Worm (Caenorhabditis elegans) whole organism, late embryonic: ENCODE data around the gene cpr-4.
"Not testable (repeated sequence)": the region's sequence is repeated elsewhere in the genome, so short reads cannot be mapped to it uniquely, and the experiment has no call there.

Experiments used
- C08G9.2 ChIP-seq: sonication (generic microtip); optimal IDR thresholded peaks from 2 replicates; lab custom pipeline; 2016; ENCODE audit warnings: mild to moderate bottlenecking, missing genetic modification characterization, moderate library complexity, missing compliant biosample characterization
- T23F11.4 ChIP-seq: fragments of 200-800 bp; sonication (Bioruptor generic); optimal IDR thresholded peaks from 2 replicates; lab custom pipeline; 2018; ENCODE audit warnings: mild to moderate bottlenecking, missing genetic modification characterization, missing compliant biosample characterization
- Y22D7AL.16 ChIP-seq: sonication (generic microtip); optimal IDR thresholded peaks from 2 replicates; lab custom pipeline; 2016; ENCODE audit warnings: missing genetic modification characterization, missing compliant biosample characterization
- ahr-1 ChIP-seq: sonication (generic microtip); optimal IDR thresholded peaks from 2 replicates; lab custom pipeline; 2016; ENCODE audit warnings: missing genetic modification characterization, missing compliant biosample characterization
- ceh-24 ChIP-seq: sonication (generic microtip); optimal IDR thresholded peaks from 2 replicates; lab custom pipeline; 2016; ENCODE audit warnings: mild to moderate bottlenecking, missing genetic modification characterization, missing compliant biosample characterization
- ceh-31 ChIP-seq: sonication (generic microtip); optimal IDR thresholded peaks from 2 replicates; lab custom pipeline; 2016; ENCODE audit warnings: missing genetic modification characterization, missing compliant biosample characterization
- ceh-45 ChIP-seq: fragments of 200-800 bp; sonication (Bioruptor generic); IDR thresholded peaks from 2 replicates; pipeline ENCODE4 v1.3.6; 2022; ENCODE audit warnings: missing genetic modification reagents, missing genetic modification characterization, missing compliant biosample characterization
- ceh-9 ChIP-seq: sonication (generic microtip); optimal IDR thresholded peaks from 2 replicates; lab custom pipeline; 2016; ENCODE audit warnings: mild to moderate bottlenecking, missing genetic modification characterization, inconsistent platforms, missing compliant biosample characterization
- elt-2 ChIP-seq: sonication (generic microtip); optimal IDR thresholded peaks from 2 replicates; lab custom pipeline; 2016; ENCODE audit warnings: missing genetic modification reagents, missing genetic modification characterization, missing compliant biosample characterization
- elt-4 ChIP-seq: sonication (generic microtip); optimal IDR thresholded peaks from 2 replicates; lab custom pipeline; 2016; ENCODE audit warnings: missing genetic modification characterization, missing compliant biosample characterization
- ets-4 ChIP-seq: sonication (generic microtip); optimal IDR thresholded peaks from 2 replicates; lab custom pipeline; 2016; ENCODE audit warnings: missing genetic modification characterization, missing compliant biosample characterization
- fkh-6 ChIP-seq: sonication (generic microtip); optimal IDR thresholded peaks from 2 replicates; lab custom pipeline; 2016; ENCODE audit warnings: missing genetic modification characterization, missing compliant biosample characterization
- hlh-13 ChIP-seq: fragments of 200-800 bp; sonication (Bioruptor generic); optimal IDR thresholded peaks from 2 replicates; lab custom pipeline; 2018; ENCODE audit warnings: mild to moderate bottlenecking, missing genetic modification characterization, missing compliant biosample characterization
- hlh-15 ChIP-seq: sonication (generic microtip); optimal IDR thresholded peaks from 2 replicates; lab custom pipeline; 2016; ENCODE audit warnings: missing genetic modification characterization, missing compliant biosample characterization
- hlh-30 ChIP-seq: sonication (generic microtip); optimal IDR thresholded peaks from 2 replicates; lab custom pipeline; 2017; ENCODE audit warnings: antibody characterized with exemption, missing genetic modification characterization, missing compliant biosample characterization; ENCODE audit not compliant: insufficient read depth
- hlh-6 ChIP-seq: sonication (generic microtip); optimal IDR thresholded peaks from 2 replicates; lab custom pipeline; 2016; ENCODE audit warnings: missing genotype, missing genetic modification characterization, missing compliant biosample characterization
- hlh-8 ChIP-seq: sonication (generic microtip); optimal IDR thresholded peaks from 2 replicates; lab custom pipeline; 2016; ENCODE audit warnings: missing genotype, missing genetic modification characterization, missing compliant biosample characterization
- lim-6 ChIP-seq: sonication (generic microtip); optimal IDR thresholded peaks from 2 replicates; lab custom pipeline; 2016; ENCODE audit warnings: missing genetic modification characterization, missing compliant biosample characterization
- pat-9 ChIP-seq: fragments of 200-800 bp; sonication (Bioruptor generic); optimal IDR thresholded peaks from 2 replicates; lab custom pipeline; 2018; ENCODE audit warnings: mild to moderate bottlenecking, missing genetic modification characterization, moderate library complexity, missing compliant biosample characterization
- pax-1 ChIP-seq: fragments of 150-350 bp; optimal IDR thresholded peaks from 2 replicates; lab custom pipeline; 2014; ENCODE audit warnings: missing biosample characterization, missing genetic modification characterization
- pha-2 ChIP-seq: sonication (generic microtip); optimal IDR thresholded peaks from 2 replicates; lab custom pipeline; 2017; ENCODE audit warnings: mild to moderate bottlenecking, missing genetic modification characterization, missing compliant biosample characterization
- pha-4 ChIP-seq: fragments of 150-350 bp; optimal IDR thresholded peaks from 2 replicates; lab custom pipeline; 2018; ENCODE audit warnings: missing biosample characterization, missing genetic modification reagents, missing genetic modification characterization
- pqm-1 ChIP-seq: sonication (generic microtip); optimal IDR thresholded peaks from 2 replicates; lab custom pipeline; 2016; ENCODE audit warnings: missing genetic modification characterization, missing compliant biosample characterization
- ref-2 ChIP-seq: sonication (generic microtip); optimal IDR thresholded peaks from 2 replicates; lab custom pipeline; 2016; ENCODE audit warnings: missing genetic modification characterization, missing compliant biosample characterization
- rnt-1 ChIP-seq: sonication (generic microtip); optimal IDR thresholded peaks from 2 replicates; lab custom pipeline; 2016; ENCODE audit warnings: missing genetic modification characterization, missing compliant biosample characterization
- tbx-2 ChIP-seq: sonication (generic microtip); optimal IDR thresholded peaks from 2 replicates; lab custom pipeline; 2016; ENCODE audit warnings: missing genetic modification characterization, missing compliant biosample characterization
- tbx-7 ChIP-seq: sonication (generic microtip); optimal IDR thresholded peaks from 2 replicates; lab custom pipeline; 2016; ENCODE audit warnings: missing genotype, missing genetic modification characterization, missing compliant biosample characterization
- unc-3 ChIP-seq, 2 experiments: fragments of 200-800 bp in 1 of 2; sonication (Bioruptor generic) in 1 of 2; sonication (generic microtip) in 1 of 2; conservative IDR thresholded peaks in 1 of 2; optimal IDR thresholded peaks in 1 of 2; 2 replicates each; pipeline versions ENCODE4 v1.3.6 to Lab custom; 2016 to 2022; ENCODE audit warnings: missing compliant biosample characterization in 2 of 2, missing genetic modification characterization in 2 of 2, missing genetic modification reagents in 1 of 2
- unc-42 ChIP-seq: sonication (generic microtip); optimal IDR thresholded peaks from 2 replicates; lab custom pipeline; 2016; ENCODE audit warnings: missing genotype, missing genetic modification characterization, missing compliant biosample characterization

Gene cpr-4

DNA sequence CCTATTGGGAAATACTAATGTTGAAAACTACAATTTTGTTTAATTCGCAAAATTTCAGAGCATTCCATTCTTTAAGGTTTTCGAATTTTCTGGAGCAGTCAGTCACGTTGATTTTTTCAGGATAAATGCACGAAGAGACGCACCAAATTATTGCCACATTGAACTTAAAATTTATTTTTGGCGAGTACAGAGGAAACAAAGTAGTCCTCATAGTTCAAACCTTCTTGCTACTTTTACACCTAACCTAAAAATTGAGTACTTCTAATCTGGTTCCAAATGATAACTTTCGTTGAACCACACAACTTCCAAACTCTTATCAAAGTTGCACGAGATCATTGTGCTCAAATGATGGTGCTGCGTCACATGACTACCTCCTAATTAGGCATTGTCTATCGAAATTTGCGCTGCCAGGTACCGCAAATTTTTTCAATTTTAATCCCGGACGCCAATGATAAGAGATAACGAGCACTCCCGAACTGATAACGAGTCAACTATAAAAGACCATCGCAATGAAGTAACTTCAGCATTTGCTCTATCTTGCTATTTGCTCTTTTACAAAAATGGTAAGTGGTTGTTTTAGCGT, at the start of gene cpr-4:
Gene cpr-4, plus strand, starts transcription at position 523 of the 583 bp plus-strand sequence.
- no peak for TF ChIP-seq ceh-31 (tag; lab: Kevin White, UChicago)
- TF ChIP-seq elt-2: peak; percentile 91
- no peak for TF ChIP-seq hlh-13 (GFP tag; lab: Kevin White, UChicago)
- no peak for TF ChIP-seq ceh-9 (tag; lab: Kevin White, UChicago)
- TF ChIP-seq lim-6 (tag; lab: Kevin White, UChicago): no peak
- TF ChIP-seq hlh-6 (tag; lab: Kevin White, UChicago): no peak
- no peak for TF ChIP-seq C08G9.2 (tag; lab: Kevin White, UChicago)
- peak; percentile 63 for TF ChIP-seq pqm-1 (tag; lab: Kevin White, UChicago)
- TF ChIP-seq ahr-1: no peak
- no peak for TF ChIP-seq elt-4 (tag; lab: Kevin White, UChicago)
- no peak for TF ChIP-seq pat-9 (tag; lab: Kevin White, UChicago)
- no peak for TF ChIP-seq ets-4
- no peak for TF ChIP-seq pax-1 (tag; lab: Kevin White, UChicago)

DNA sequence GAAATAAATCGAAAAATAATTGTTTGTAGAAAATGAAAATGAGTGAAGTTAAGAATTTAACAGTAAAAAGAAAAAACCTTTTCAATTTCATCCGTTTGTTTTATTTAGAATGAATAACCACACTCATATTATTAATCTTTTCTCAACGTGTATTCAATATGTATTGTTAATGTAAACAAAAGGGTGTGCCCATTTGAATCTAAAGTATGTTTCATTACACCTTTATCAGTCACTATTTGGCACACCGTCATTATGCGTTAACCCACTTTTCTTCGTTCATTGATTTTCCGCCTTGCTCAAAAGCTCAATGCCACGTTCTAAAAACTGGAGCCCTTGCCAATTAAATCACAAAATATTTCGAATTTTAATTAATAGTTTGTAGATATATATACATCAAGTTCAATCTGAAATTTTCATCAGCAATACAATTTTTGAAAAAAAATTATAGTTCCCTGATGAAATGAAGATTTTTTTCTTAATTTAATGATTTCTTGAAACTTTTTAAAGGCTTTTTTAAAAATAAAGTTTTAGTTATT, 48.6 kb upstream of the cpr-4 start, which contains the start of gene K04A8.1:
Gene K04A8.1, plus strand, starts transcription at position 486 of the 536 bp plus-strand sequence.
- TF ChIP-seq fkh-6 (tag; lab: Kevin White, UChicago) (no peak), hlh-15 (no peak), ref-2 (no peak)

DNA sequence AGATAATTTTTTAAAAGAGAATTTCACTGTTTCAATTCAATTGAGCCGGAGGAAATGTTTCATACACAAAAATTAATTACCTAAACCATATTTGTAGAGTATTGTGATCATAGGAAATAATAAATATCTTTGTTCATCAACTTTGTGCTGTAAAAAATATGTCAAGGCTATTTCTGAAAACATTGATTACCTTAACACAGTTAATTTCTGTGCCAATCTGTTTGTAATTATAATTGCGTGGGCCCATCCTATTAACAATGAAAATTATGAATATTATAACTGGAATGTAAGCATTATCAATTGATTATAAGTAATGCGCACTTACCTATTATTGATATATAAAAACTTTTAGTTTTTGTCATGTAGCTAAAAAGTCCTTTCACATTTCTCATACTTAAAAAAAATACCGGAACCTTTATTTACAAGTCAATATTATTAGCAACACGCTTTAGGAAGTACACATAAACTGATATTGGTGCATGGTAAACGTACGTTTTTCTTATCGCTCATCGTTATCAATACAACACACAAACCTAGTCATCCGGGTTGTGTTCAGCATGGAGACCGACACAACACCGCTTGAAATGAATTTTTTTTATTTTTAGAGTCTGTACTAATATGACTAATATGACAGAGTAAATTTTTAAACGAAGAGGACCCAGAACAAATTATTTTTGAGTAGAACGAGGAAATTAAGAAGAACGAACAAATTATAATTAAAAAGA, 38.9 kb upstream of the cpr-4 start, which contains the start of gene fut-2:
Gene fut-2, minus strand, starts transcription at position 485 of the 725 bp plus-strand sequence.
- TF ChIP-seq elt-2 (peak; percentile 79), pha-2 (no peak), hlh-30 (tag; lab: Kevin White, UChicago) (no peak), T23F11.4 (GFP tag; lab: Kevin White, UChicago) (no peak), tbx-2 (no peak), unc-42 (tag; lab: Kevin White, UChicago) (no peak), rnt-1 (tag; lab: Kevin White, UChicago) (no peak), Y22D7AL.16 (no peak)

DNA sequence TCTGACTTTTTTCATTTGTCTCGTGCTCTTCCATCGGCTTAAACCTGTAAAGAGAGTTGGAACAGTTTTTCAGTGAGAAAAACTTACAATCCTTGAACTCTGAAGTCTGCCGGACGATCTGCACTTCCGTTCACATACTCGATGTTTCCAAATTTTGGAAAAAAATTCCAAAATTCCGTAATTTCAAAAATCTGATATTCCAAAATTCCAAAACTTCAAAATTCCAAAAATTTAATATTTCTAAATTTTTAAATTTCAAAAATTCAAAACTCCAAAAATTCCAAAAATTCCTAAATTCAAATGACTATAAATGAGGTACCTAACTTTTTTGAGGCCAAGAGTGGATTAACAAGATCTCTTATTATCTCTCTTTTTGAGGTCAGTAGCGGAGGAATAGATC, 37.9 kb upstream of the cpr-4 start, which contains the start of gene EGAP9.4:
Gene EGAP9.4, plus strand, starts transcription at position 301 of the 400 bp plus-strand sequence.
- TF ChIP-seq tbx-7 (no peak), ets-4 (no peak), hlh-8 (no peak)
- TF ChIP-seq, all 69 proteins: peak for 0

DNA sequence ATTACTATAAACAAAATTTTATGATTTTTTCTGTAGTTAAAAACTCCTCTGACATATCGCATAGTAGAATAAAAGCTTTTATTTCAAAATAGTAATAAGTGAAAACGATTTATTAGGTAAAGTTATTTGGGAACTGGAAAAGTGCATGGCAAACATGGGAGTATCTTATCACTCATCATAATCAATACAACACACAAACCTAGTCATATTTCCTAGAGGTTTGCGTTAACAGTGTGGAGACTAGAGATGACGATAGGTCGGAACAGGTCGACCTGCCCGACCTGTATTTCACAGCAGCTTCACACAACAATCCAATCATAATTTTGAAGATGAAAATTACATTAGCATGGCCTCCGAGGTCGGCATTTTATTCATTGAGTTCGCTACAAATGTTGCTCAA, 34.5 kb upstream of the cpr-4 start, which contains the start of gene EGAP9.3:
Gene EGAP9.3, minus strand, starts transcription at position 131 of the 400 bp plus-strand sequence.
- no peak for TF ChIP-seq pha-4
- TF ChIP-seq hlh-8: no peak
- TF ChIP-seq ceh-24: no peak

- TF ChIP-seq unc-3 (GFP tag; conservative IDR thresholded peaks at IDR 0.05; lab: Robert Waterston, UW); unc-3 (tag; optimal IDR thresholded peaks at IDR 0.05; lab: Kevin White, UChicago); ceh-45 (GFP tag; lab: Robert Waterston, UW); pha-2: not testable (repeated sequence)
- TF ChIP-seq, all 69 proteins: peak for 0; not testable (repeated sequence) for 69
Measured at ce11 chrV:6581762-6582161, 32.7 kb upstream of the cpr-4 start, which contains the start of gene ZK1055.4. Gene ZK1055.4 (plus strand): TSS chrV:6582062.
